Fruit fly (Drosophila melanogaster) whole organism, embryonic: ENCODE data around the gene Z600.

Experiments used
- CG10209 ChIP-seq: fragments of 200-800 bp; sonication (Bioruptor generic); optimal IDR thresholded peaks from 3 replicates; lab custom pipeline; 2017; ENCODE audit warnings: missing biosample characterization, mild to moderate bottlenecking, missing genetic modification characterization, missing genetic modification reagents
- CG30431 ChIP-seq: fragments of 200-800 bp; sonication (Bioruptor generic); optimal IDR thresholded peaks from 2 replicates; lab custom pipeline; 2017; ENCODE audit warnings: missing biosample characterization, missing genetic modification characterization
- CG7987 ChIP-seq: fragments of 200-800 bp; sonication (Bioruptor generic); optimal IDR thresholded peaks from 2 replicates; lab custom pipeline; 2018; ENCODE audit warnings: missing biosample characterization, mild to moderate bottlenecking, missing genetic modification characterization, moderate library complexity
- CoRest ChIP-seq: fragments of 200-800 bp; sonication (Bioruptor generic); optimal IDR thresholded peaks from 3 replicates; lab custom pipeline; 2018; ENCODE audit warnings: missing biosample characterization, mild to moderate bottlenecking, missing genetic modification characterization, moderate library complexity
- HLH3B ChIP-seq: fragments of 200-800 bp; sonication (Bioruptor generic); IDR thresholded peaks from 2 replicates; pipeline ENCODE4 v1.3.6; 2022; ENCODE audit warnings: missing biosample characterization, missing genetic modification characterization
- ci ChIP-seq: fragments of 200-800 bp; sonication (Bioruptor generic); IDR thresholded peaks from 3 replicates; pipeline ENCODE4 v1.3.6; 2022; ENCODE audit warnings: missing biosample characterization, missing genetic modification characterization
- insv ChIP-seq, 2 experiments: fragments of 200-800 bp; sonication (Bioruptor generic); optimal IDR thresholded peaks; 3 replicates each; lab custom pipeline; 2016 to 2018; ENCODE audit warnings: missing biosample characterization in 2 of 2, missing genetic modification characterization in 2 of 2
- sna ChIP-seq: fragments of 200-800 bp; sonication (Bioruptor generic); IDR thresholded peaks from 2 replicates; pipeline ENCODE4 v1.3.6; 2022; ENCODE audit warnings: missing biosample characterization, missing genetic modification characterization; ENCODE audit not compliant: partially characterized antibody
- sob ChIP-seq: fragments of 200-800 bp; sonication (Bioruptor generic); IDR thresholded peaks from 2 replicates; pipeline ENCODE4 v1.3.6; 2022; ENCODE audit warnings: missing biosample characterization, missing genetic modification characterization

DNA sequence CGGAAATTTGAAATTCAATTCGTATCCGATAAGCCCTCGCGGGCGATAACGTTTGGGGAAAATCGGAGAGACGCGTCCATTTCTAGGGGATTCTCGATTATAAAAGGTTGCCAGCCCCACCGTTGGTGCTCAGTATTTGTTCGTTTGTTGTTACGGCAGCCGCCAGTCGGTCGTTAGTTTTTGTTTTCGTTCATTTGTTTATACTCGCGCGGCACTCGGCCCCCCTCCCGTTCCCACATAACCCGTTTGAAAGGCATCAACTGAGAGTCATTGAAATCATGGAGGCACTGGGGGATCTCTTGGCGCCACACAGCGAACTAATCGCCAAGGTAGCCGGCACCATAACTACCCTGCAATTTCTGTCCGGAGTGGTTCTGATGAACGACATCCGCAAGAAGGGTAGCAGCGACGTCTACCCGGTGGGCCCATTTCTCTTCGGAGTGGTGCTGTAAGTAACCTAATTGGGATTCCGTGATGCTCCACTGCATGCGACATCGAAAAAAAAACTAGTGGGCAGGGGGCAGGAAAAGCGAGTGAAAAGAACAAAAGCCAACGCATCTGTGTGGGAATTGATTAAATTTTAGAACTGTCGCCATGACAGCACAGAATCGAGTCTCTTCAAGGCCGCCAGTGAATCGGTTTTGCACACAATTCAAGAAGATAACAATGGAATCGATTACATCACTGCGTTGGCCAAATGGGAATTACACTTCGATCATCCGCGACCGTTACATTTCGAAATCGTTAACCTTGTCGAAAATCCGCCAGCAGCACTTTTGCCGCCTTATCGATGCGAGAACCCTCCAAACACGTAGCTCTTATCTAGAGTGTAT is 7.8 kb upstream of the Z600 start, which contains the start of gene CG7272:
- TF ChIP-seq HLH3B (GFP tag; lab: Robert Waterston, UW) (no peak), CG30431 (no peak), sna (0 out of 2 replicates have a peak, but pooled peaks have one; percentile 36), ci (GFP tag; lab: Robert Waterston, UW) (peak; percentile 30; the same call in 1 of the 3 replicates), CoRest (tag; lab: Kevin White, UChicago) (peak; percentile 9), CG10209 (GFP tag; lab: Kevin White, UChicago) (no peak), sob (GFP tag; lab: Robert Waterston, UW) (peak; percentile 15; the same call in 1 of the 2 replicates), insv (GFP tag; optimal IDR thresholded peaks at IDR 0.05; lab: Kevin White, UChicago) (no peak), CG7987 (GFP tag; lab: Kevin White, UChicago) (peak; percentile 26)
